Worm (Caenorhabditis elegans): ENCODE data around the gene H14N18.4.

Gene H14N18.4

DNA sequence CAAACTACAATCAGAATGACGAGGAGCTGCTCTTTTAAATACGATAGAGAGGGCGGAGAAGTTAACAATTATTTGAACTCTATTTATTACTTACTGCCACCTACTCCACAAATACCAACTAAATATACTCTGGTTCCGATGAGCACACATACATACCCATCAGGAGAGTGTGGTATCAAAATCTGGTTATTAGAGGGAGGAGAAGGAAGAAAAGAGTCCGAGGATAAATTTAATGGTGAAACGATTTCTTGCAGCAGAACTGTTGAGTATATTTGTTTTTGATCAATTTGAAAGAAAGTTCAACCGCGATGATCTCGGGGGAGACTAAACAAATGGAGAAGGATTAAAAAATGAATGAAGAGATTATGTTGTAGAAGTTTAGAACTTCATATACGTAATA, at the start of gene H14N18.4:
Gene H14N18.4 (minus strand): TSS at position 12 of the 400 bp plus-strand sequence.
- TF ChIP-seq ceh-79 (tag; optimal IDR thresholded peaks at IDR 0.05) (no peak), aptf-3 (GFP tag; IDR thresholded peaks at IDR 0.05) (no peak), efl-1 (GFP tag; optimal IDR thresholded peaks at IDR 0.05) (no peak), tlf-1 (GFP tag; optimal IDR thresholded peaks at IDR 0.05) (no peak), attf-3 (GFP tag; conservative IDR thresholded peaks at IDR 0.05) (no peak), Y56A3A.18 (GFP tag; IDR thresholded peaks at IDR 0.05) (no peak), ztf-28 (GFP tag; IDR thresholded peaks at IDR 0.05) (no peak), F57A8.1 (GFP tag; optimal IDR thresholded peaks at IDR 0.05) (no peak), lag-1 (GFP tag; IDR thresholded peaks at IDR 0.05) (no peak), F23B12.7 (tag; optimal IDR thresholded peaks at IDR 0.05; ENCODE audit: insufficient read depth) (no peak), D2030.7 (GFP tag; IDR thresholded peaks at IDR 0.05) (no peak), rec-8 (tag; optimal IDR thresholded peaks at IDR 0.05) (no peak), ztf-3 (GFP tag; optimal IDR thresholded peaks at IDR 0.05) (no peak), bed-1 (GFP tag; IDR thresholded peaks at IDR 0.05) (no peak), ceh-100 (GFP tag; IDR thresholded peaks at IDR 0.05) (no peak)

DNA sequence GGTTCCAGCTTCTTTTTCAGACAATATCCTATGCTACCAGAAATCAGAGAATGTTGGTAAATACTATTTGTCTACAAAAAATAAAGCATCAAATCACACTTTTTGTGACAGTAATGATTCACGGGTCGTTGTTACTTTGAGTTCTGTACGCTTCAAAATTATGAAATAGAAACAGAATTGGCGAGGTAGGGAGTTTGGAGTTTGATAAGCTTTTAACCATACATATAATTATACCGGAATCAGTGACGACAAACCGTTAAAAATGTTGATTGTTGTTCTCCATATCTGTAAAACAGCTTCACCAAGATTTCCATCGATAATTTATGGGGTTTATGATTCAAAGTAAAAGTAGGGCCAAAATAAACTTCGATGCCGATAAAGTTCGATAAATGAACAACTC, 49.1 kb upstream of the H14N18.4 start:
- no peak for TF ChIP-seq ceh-27 (GFP tag; optimal IDR thresholded peaks at IDR 0.05)
- peak; percentile 34; the same call in 1 of the 2 replicates for TF ChIP-seq cebp-1 (GFP tag; IDR thresholded peaks at IDR 0.05)
- no peak for TF ChIP-seq cebp-1 (tag; optimal IDR thresholded peaks at IDR 0.05)

DNA sequence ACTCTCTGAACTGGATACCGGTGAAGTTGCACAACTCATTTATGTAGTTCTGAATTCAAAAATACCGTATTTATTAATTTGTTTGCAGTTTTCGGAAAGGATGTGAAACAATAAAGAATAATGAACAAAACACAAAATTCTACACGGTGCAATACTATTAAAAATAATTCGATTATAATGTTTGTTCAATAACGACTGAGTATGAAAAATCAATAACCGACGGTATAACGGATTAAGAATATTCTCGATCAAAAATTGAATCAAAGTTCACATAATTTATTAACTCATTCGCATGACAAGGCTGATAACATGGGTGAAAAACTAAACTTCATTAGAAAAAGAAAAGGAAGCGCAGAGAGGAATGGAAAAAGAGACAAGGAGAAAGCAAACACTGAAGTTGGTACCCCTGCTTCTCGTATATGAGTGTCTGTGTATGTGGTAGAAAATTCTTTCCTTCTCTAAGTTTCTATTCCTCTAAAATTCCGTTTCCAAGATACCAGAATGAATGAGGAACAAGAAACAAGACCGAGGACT, 46.2 kb upstream of the H14N18.4 start, which contains the start of gene nhr-143:
Gene nhr-143 (minus strand): TSS at position 51 of the 534 bp plus-strand sequence.
- TF ChIP-seq nhr-27 (tag; optimal IDR thresholded peaks at IDR 0.05), result no peak
- TF ChIP-seq cebp-1 (GFP tag; IDR thresholded peaks at IDR 0.05), result no peak
- TF ChIP-seq cebp-1 (tag; optimal IDR thresholded peaks at IDR 0.05), result no peak
- peak; percentile 63 for TF ChIP-seq nhr-80 (tag; optimal IDR thresholded peaks at IDR 0.05)
- no peak for TF ChIP-seq zim-3 (tag; optimal IDR thresholded peaks at IDR 0.05)
- TF ChIP-seq lsl-1 (GFP tag; optimal IDR thresholded peaks at IDR 0.05), result no peak
- TF ChIP-seq nhr-90 (tag; optimal IDR thresholded peaks at IDR 0.05), result no peak
- no peak for TF ChIP-seq F33H1.4 (GFP tag; IDR thresholded peaks at IDR 0.05)
- no peak for TF ChIP-seq pha-4 (tag; optimal IDR thresholded peaks at IDR 0.05)
- no peak for TF ChIP-seq sptf-2 (GFP tag; optimal IDR thresholded peaks at IDR 0.05)

DNA sequence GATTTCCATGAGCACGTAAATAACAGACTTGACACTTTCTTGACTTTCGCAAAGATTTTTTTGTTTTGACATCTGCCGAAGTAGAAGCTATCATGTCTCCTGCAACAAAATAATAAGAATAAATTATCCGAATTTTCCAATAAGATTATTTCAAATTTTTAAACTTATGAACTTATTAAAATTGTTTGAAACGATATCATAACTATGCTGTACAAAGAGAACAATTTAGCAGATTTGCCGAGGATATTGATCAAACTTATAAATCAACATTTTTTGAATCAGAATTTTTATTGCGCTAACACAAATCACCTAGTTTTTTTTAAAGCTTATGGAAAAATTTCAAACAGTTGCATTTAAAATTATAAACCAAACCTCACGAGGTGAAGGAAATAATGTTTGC, 43.5 kb upstream of the H14N18.4 start, which contains the start of gene nhr-195:
Gene nhr-195 (minus strand): TSS at position 101 of the 400 bp plus-strand sequence.
- TF ChIP-seq ceh-91 (GFP tag; IDR thresholded peaks at IDR 0.05) (no peak), madf-3 (GFP tag; IDR thresholded peaks at IDR 0.05) (no peak)

DNA sequence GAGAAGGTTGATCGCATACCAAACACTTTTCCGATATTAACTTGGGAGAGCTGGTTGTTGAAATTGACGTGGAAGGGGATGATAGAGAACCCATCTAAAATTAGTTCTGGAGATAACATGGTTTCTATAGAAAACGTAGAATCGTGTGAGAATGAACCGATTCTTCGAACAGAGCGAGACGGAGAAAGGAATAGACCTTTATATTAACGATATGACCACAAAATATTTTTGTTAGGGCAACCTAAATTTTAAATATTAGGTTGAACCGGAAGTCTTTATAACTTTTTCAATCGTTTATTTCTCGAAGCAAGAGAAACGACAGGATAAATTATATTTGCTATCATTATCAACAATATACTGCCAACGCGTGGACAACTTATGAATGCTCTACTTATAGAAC, 37.3 kb upstream of the H14N18.4 start, which contains the start of gene nhr-219:
Gene nhr-219 (minus strand): TSS at position 101 of the 400 bp plus-strand sequence.
- TF ChIP-seq lin-26 (GFP tag; IDR thresholded peaks at IDR 0.05) (no peak), ztf-3 (GFP tag; optimal IDR thresholded peaks at IDR 0.05) (no peak), dox-1 (GFP tag; IDR thresholded peaks at IDR 0.05) (no peak), ekl-4 (GFP tag; IDR thresholded peaks at IDR 0.05) (no peak), sdz-38 (tag; optimal IDR thresholded peaks at IDR 0.05) (no peak), snpc-1.1 (tag; optimal IDR thresholded peaks at IDR 0.05; ENCODE audit: insufficient read depth) (no peak), tbx-9 (tag; optimal IDR thresholded peaks at IDR 0.05; ENCODE audit: borderline replicate concordance) (no peak), bed-2 (GFP tag; IDR thresholded peaks at IDR 0.05) (no peak)
